Fruit fly (Drosophila melanogaster) whole organism, embryonic: ENCODE measurements around the gene CG8236.

Experiments used
- Aef1 ChIP-seq: fragments of 200-800 bp; sonication (Bioruptor generic); IDR thresholded peaks from 3 replicates; pipeline ENCODE4 v1.3.6; 2022; ENCODE audit warnings: missing biosample characterization, missing genetic modification characterization
- Bteb2 ChIP-seq: fragments of 200-800 bp; sonication (Bioruptor generic); optimal IDR thresholded peaks from 2 replicates; lab custom pipeline; 2016; ENCODE audit warnings: missing biosample characterization, missing genetic modification characterization
- CG10543 ChIP-seq: fragments of 200-800 bp; sonication (Bioruptor generic); optimal IDR thresholded peaks from 3 replicates; lab custom pipeline; 2017; ENCODE audit warnings: missing biosample characterization, mild to moderate bottlenecking, missing genetic modification characterization, moderate library complexity
- CG11093 ChIP-seq: fragments of 200-800 bp; sonication (Bioruptor generic); IDR thresholded peaks from 3 replicates; pipeline ENCODE4 v1.3.6; 2022; ENCODE audit warnings: missing biosample characterization, missing genetic modification characterization
- CG11504 ChIP-seq: fragments of 200-800 bp; sonication (Bioruptor generic); optimal IDR thresholded peaks from 3 replicates; lab custom pipeline; 2019; ENCODE audit warnings: missing biosample characterization, mild to moderate bottlenecking, missing genetic modification characterization, moderate library complexity
- CG11560 ChIP-seq: fragments of 200-800 bp; sonication (Bioruptor generic); IDR thresholded peaks from 3 replicates; pipeline ENCODE4 v1.3.6; 2022; ENCODE audit warnings: missing biosample characterization, missing genetic modification characterization
- CG15011 ChIP-seq: fragments of 200-800 bp; sonication (Bioruptor generic); optimal IDR thresholded peaks from 3 replicates; lab custom pipeline; 2018; ENCODE audit warnings: missing biosample characterization, mild to moderate bottlenecking, missing genetic modification characterization
- CG15479 ChIP-seq: fragments of 200-800 bp; sonication (Bioruptor generic); optimal IDR thresholded peaks from 3 replicates; lab custom pipeline; 2019; ENCODE audit warnings: missing biosample characterization, mild to moderate bottlenecking, missing genetic modification characterization, moderate library complexity
- CG15514 ChIP-seq: fragments of 200-800 bp; sonication (Bioruptor generic); optimal IDR thresholded peaks from 3 replicates; lab custom pipeline; 2017; ENCODE audit warnings: missing biosample characterization, missing genetic modification characterization, mild to moderate bottlenecking, moderate library complexity, missing genetic modification reagents
- CG17361 ChIP-seq: fragments of 200-800 bp; sonication (Bioruptor generic); IDR thresholded peaks from 3 replicates; pipeline ENCODE4 v1.3.6; 2022; ENCODE audit warnings: missing biosample characterization, missing genetic modification characterization
- CG17802 ChIP-seq: fragments of 200-800 bp; sonication (Bioruptor generic); optimal IDR thresholded peaks from 2 replicates; lab custom pipeline; 2018; ENCODE audit warnings: missing biosample characterization, mild to moderate bottlenecking, missing genetic modification characterization, moderate library complexity
- CG2129 ChIP-seq: fragments of 200-800 bp; sonication (Bioruptor generic); IDR thresholded peaks from 2 replicates; pipeline ENCODE4 v1.3.6; 2022; ENCODE audit warnings: missing biosample characterization, missing genetic modification characterization; ENCODE audit not compliant: partially characterized antibody
- CG30431 ChIP-seq: fragments of 200-800 bp; sonication (Bioruptor generic); optimal IDR thresholded peaks from 2 replicates; lab custom pipeline; 2017; ENCODE audit warnings: missing biosample characterization, missing genetic modification characterization
- CG33213 ChIP-seq: fragments of 200-800 bp; sonication (Bioruptor generic); optimal IDR thresholded peaks from 3 replicates; lab custom pipeline; 2016; ENCODE audit warnings: missing biosample characterization, missing genetic modification characterization
- CG3407 ChIP-seq: fragments of 200-800 bp; sonication (Bioruptor generic); optimal IDR thresholded peaks from 2 replicates; lab custom pipeline; 2018; ENCODE audit warnings: missing biosample characterization, mild to moderate bottlenecking, missing genetic modification characterization
- CG34422 ChIP-seq: fragments of 200-800 bp; sonication (Bioruptor generic); IDR thresholded peaks from 3 replicates; pipeline ENCODE4 v1.3.6; 2022; ENCODE audit warnings: missing biosample characterization, missing genetic modification characterization
- CG3995 ChIP-seq: fragments of 200-800 bp; sonication (Bioruptor generic); optimal IDR thresholded peaks from 3 replicates; lab custom pipeline; 2016; ENCODE audit warnings: missing biosample characterization, missing genetic modification characterization
- CG6689 ChIP-seq: fragments of 200-800 bp; sonication (Bioruptor generic); IDR thresholded peaks from 2 replicates; pipeline ENCODE4 v1.3.6; 2022; ENCODE audit warnings: missing biosample characterization, missing genetic modification characterization
- CG7928 ChIP-seq: fragments of 200-800 bp; sonication (Bioruptor generic); optimal IDR thresholded peaks from 2 replicates; lab custom pipeline; 2017; ENCODE audit warnings: missing biosample characterization, mild to moderate bottlenecking, missing genetic modification characterization
- CG8765 ChIP-seq: fragments of 200-800 bp; sonication (Bioruptor generic); IDR thresholded peaks from 2 replicates; pipeline ENCODE4 v1.3.6; 2022; ENCODE audit warnings: missing biosample characterization, missing genetic modification characterization
- CTCF ChIP-seq: fragments of 200-800 bp; sonication (Bioruptor generic); optimal IDR thresholded peaks from 2 replicates; lab custom pipeline; 2017; ENCODE audit warnings: missing biosample characterization, mild to moderate bottlenecking, missing genetic modification characterization, moderate library complexity
- Ets65A ChIP-seq: fragments of 200-800 bp; sonication (Bioruptor generic); peaks from one replicate; lab custom pipeline; 2016; ENCODE audit warnings: missing biosample characterization, missing genetic modification characterization
- Fer2 ChIP-seq: fragments of 200-800 bp; sonication (Bioruptor generic); optimal IDR thresholded peaks from 2 replicates; lab custom pipeline; 2018; ENCODE audit warnings: missing biosample characterization, mild to moderate bottlenecking, missing genetic modification characterization, moderate library complexity
- H15 ChIP-seq: fragments of 200-800 bp; sonication (Bioruptor generic); IDR thresholded peaks from 3 replicates; pipeline ENCODE4 v1.3.6; 2022; ENCODE audit warnings: missing biosample characterization, missing genetic modification characterization
- HLH3B ChIP-seq: fragments of 200-800 bp; sonication (Bioruptor generic); IDR thresholded peaks from 2 replicates; pipeline ENCODE4 v1.3.6; 2022; ENCODE audit warnings: missing biosample characterization, missing genetic modification characterization
- Mes4 ChIP-seq: fragments of 200-800 bp; sonication (Bioruptor generic); optimal IDR thresholded peaks from 2 replicates; lab custom pipeline; 2016; ENCODE audit warnings: missing biosample characterization, missing genetic modification characterization
- NK7.1 ChIP-seq: fragments of 200-800 bp; sonication (Bioruptor generic); optimal IDR thresholded peaks from 3 replicates; lab custom pipeline; 2016; ENCODE audit warnings: missing biosample characterization, missing genetic modification characterization
- Oli ChIP-seq: fragments of 200-800 bp; sonication (Bioruptor generic); optimal IDR thresholded peaks from 2 replicates; lab custom pipeline; 2018; ENCODE audit warnings: missing biosample characterization, mild to moderate bottlenecking, missing genetic modification characterization, moderate library complexity
- Sox102F ChIP-seq: fragments of 200-800 bp; sonication (Bioruptor generic); optimal IDR thresholded peaks from 2 replicates; lab custom pipeline; 2018; ENCODE audit warnings: missing biosample characterization, mild to moderate bottlenecking, missing genetic modification characterization, moderate library complexity
- ara ChIP-seq: fragments of 200-800 bp; sonication (Bioruptor generic); IDR thresholded peaks from 2 replicates; pipeline ENCODE4 v1.3.6; 2022; ENCODE audit warnings: missing biosample characterization, missing genetic modification characterization
- btn ChIP-seq: fragments of 200-800 bp; sonication (Bioruptor generic); optimal IDR thresholded peaks from 2 replicates; lab custom pipeline; 2016; ENCODE audit warnings: missing biosample characterization, missing genetic modification characterization
- caup ChIP-seq: fragments of 200-800 bp; sonication (Bioruptor generic); optimal IDR thresholded peaks from 3 replicates; lab custom pipeline; 2017; ENCODE audit warnings: missing biosample characterization, mild to moderate bottlenecking, missing genetic modification characterization, moderate library complexity; ENCODE audit not compliant: severe bottlenecking
- chn ChIP-seq: fragments of 200-800 bp; sonication (Bioruptor generic); optimal IDR thresholded peaks from 2 replicates; lab custom pipeline; 2016; ENCODE audit warnings: missing biosample characterization, missing genetic modification characterization
- fd64A ChIP-seq: fragments of 200-800 bp; sonication (Bioruptor generic); optimal IDR thresholded peaks from 3 replicates; lab custom pipeline; 2018; ENCODE audit warnings: missing biosample characterization, mild to moderate bottlenecking, missing genetic modification characterization
- ftz-f1 ChIP-seq: fragments of 200-800 bp; sonication (Bioruptor generic); optimal IDR thresholded peaks from 2 replicates; lab custom pipeline; 2016; ENCODE audit warnings: missing biosample characterization, missing genetic modification characterization
- gsb ChIP-seq: fragments of 200-800 bp; sonication (Bioruptor generic); IDR thresholded peaks from 2 replicates; pipeline ENCODE4 v1.3.6; 2022; ENCODE audit warnings: missing biosample characterization, missing genetic modification characterization
- gt ChIP-seq: fragments of 200-800 bp; sonication (Bioruptor generic); IDR thresholded peaks from 2 replicates; pipeline ENCODE4 v1.3.6; 2022; ENCODE audit warnings: missing biosample characterization, missing genetic modification characterization
- hb ChIP-seq: fragments of 200-800 bp; sonication (Bioruptor generic); IDR thresholded peaks from 3 replicates; pipeline ENCODE4 v1.3.6; 2022; ENCODE audit warnings: missing biosample characterization, missing genetic modification characterization; ENCODE audit not compliant: partially characterized antibody
- hbn ChIP-seq: fragments of 200-800 bp; sonication (Bioruptor generic); IDR thresholded peaks from 2 replicates; pipeline ENCODE4 v1.3.6; 2022; ENCODE audit warnings: missing biosample characterization, missing genetic modification characterization; ENCODE audit not compliant: partially characterized antibody
- jumu ChIP-seq: fragments of 200-800 bp; sonication (Bioruptor generic); optimal IDR thresholded peaks from 3 replicates; lab custom pipeline; 2016; ENCODE audit warnings: missing biosample characterization, missing genetic modification characterization
- mld ChIP-seq: fragments of 200-800 bp; sonication (Bioruptor generic); IDR thresholded peaks from 3 replicates; pipeline ENCODE4 v1.3.6; 2022; ENCODE audit warnings: missing biosample characterization, missing genetic modification characterization; ENCODE audit not compliant: partially characterized antibody
- nau ChIP-seq: fragments of 200-800 bp; sonication (Bioruptor generic); optimal IDR thresholded peaks from 3 replicates; lab custom pipeline; 2017; ENCODE audit warnings: missing biosample characterization, mild to moderate bottlenecking, missing genetic modification characterization, missing genetic modification reagents
- nmo ChIP-seq: fragments of 200-800 bp; sonication (Bioruptor generic); optimal IDR thresholded peaks from 2 replicates; lab custom pipeline; 2018; ENCODE audit warnings: missing biosample characterization, mild to moderate bottlenecking, missing genetic modification characterization, moderate library complexity
- oc ChIP-seq: fragments of 200-800 bp; sonication (Bioruptor generic); optimal IDR thresholded peaks from 2 replicates; lab custom pipeline; 2018; ENCODE audit warnings: missing biosample characterization, mild to moderate bottlenecking, missing genetic modification characterization, moderate library complexity
- peb ChIP-seq: fragments of 200-800 bp; sonication (Bioruptor generic); IDR thresholded peaks from 2 replicates; pipeline ENCODE4 v1.3.6; 2022; ENCODE audit warnings: missing biosample characterization, missing genetic modification characterization
- pnt ChIP-seq: fragments of 200-800 bp; sonication (Bioruptor generic); optimal IDR thresholded peaks from 3 replicates; lab custom pipeline; 2016; ENCODE audit warnings: missing biosample characterization, missing genetic modification characterization
- salm ChIP-seq: fragments of 200-800 bp; sonication (Bioruptor generic); optimal IDR thresholded peaks from 2 replicates; lab custom pipeline; 2018; ENCODE audit warnings: missing biosample characterization, mild to moderate bottlenecking, missing genetic modification characterization
- slp2 ChIP-seq: fragments of 200-800 bp; sonication (Bioruptor generic); optimal IDR thresholded peaks from 2 replicates; lab custom pipeline; 2016; ENCODE audit warnings: missing biosample characterization, missing genetic modification characterization
- twi ChIP-seq: fragments of 200-800 bp; optimal IDR thresholded peaks from 2 replicates; lab custom pipeline; 2019; ENCODE audit warnings: missing biosample characterization, mild to moderate bottlenecking, missing genetic modification characterization, moderate library complexity
- vnd ChIP-seq: fragments of 200-800 bp; sonication (Bioruptor generic); IDR thresholded peaks from 3 replicates; pipeline ENCODE4 v1.3.6; 2022; ENCODE audit warnings: missing biosample characterization, missing genetic modification characterization; ENCODE audit not compliant: partially characterized antibody
- z ChIP-seq: fragments of 200-800 bp; sonication (Bioruptor generic); IDR thresholded peaks from 3 replicates; pipeline ENCODE4 v1.3.6; 2022; ENCODE audit warnings: missing biosample characterization, missing genetic modification characterization
- zf30C ChIP-seq: fragments of 200-800 bp; sonication (Bioruptor generic); optimal IDR thresholded peaks from 3 replicates; lab custom pipeline; 2018; ENCODE audit warnings: missing biosample characterization, mild to moderate bottlenecking, missing genetic modification characterization

Gene CG8236

DNA sequence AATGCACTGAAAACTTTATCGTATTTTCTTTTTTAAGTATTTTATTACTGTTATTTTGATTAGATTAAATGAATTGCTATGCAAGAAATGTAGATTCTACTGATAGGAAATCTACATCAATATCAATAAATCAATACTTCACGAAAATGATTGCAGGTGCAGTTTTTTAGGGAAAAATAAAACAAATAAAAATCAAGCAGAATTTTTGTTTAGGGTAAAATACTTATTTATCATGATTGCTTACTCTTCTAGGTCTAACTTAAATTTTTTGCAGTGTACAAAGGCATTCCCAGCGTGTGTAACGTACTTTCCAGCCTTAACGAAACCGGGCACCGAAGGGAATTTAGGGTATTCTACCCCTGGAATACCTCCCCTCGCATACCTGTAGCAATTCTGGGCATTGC is 39.3 kb downstream of the CG8236 start (continued):
- TF ChIP-seq fd64A (GFP tag; lab: Kevin White, UChicago) (no peak), CG3995 (no peak), caup (GFP tag; lab: Kevin White, UChicago) (no peak), CG15514 (GFP tag; lab: Kevin White, UChicago) (no peak), CG15479 (GFP tag; lab: Kevin White, UChicago) (peak; percentile 81), HLH3B (peak; percentile 28; the same call in 1 of the 2 replicates), CG6689 (peak; percentile 76), Oli (tag; lab: Kevin White, UChicago) (peak; percentile 73), chn (GFP tag; lab: Kevin White, UChicago) (no peak), peb (peak; percentile 47; the same call in 1 of the 2 replicates), CG11504 (tag; lab: Kevin White, UChicago) (peak; percentile 76), oc (tag; lab: Kevin White, UChicago) (peak; percentile 27), CG2129 (GFP tag; lab: Robert Waterston, UW) (no peak), NK7.1 (GFP tag; lab: Kevin White, UChicago) (peak; percentile 46), gt (GFP tag; lab: Robert Waterston, UW) (no peak), nmo (peak; percentile 87), gsb (GFP tag; lab: Robert Waterston, UW) (no peak), ara (GFP tag; lab: Robert Waterston, UW) (peak; percentile 57), mld (GFP tag; lab: Robert Waterston, UW) (no peak), Fer2 (no peak), nau (GFP tag; lab: Kevin White, UChicago) (peak; percentile 2), slp2 (GFP tag; lab: Kevin White, UChicago) (peak; percentile 61), Mes4 (GFP tag; lab: Kevin White, UChicago) (peak; percentile 49), CG8765 (GFP tag; lab: Robert Waterston, UW) (peak; percentile 75), jumu (GFP tag; lab: Kevin White, UChicago) (no peak), H15 (no peak), Bteb2 (peak; percentile 33), twi (tag; lab: Kevin White, UChicago) (peak; percentile 76), pnt (GFP tag; lab: Kevin White, UChicago) (peak; percentile 57), CG7928 (GFP tag; lab: Kevin White, UChicago) (peak; percentile 11), salm (tag; lab: Kevin White, UChicago) (peak; percentile 59), vnd (GFP tag; lab: Robert Waterston, UW) (no peak), CG3407 (peak; percentile 67), ftz-f1 (GFP tag; lab: Kevin White, UChicago) (no peak), CG11093 (GFP tag; lab: Robert Waterston, UW) (0 out of 3 replicates have a peak, but pooled peaks have one; percentile 23), CTCF (GFP tag; lab: Kevin White, UChicago) (no peak), CG10543 (no peak), hbn (GFP tag; lab: Robert Waterston, UW) (no peak), z (no peak), btn (GFP tag; lab: Kevin White, UChicago) (peak; percentile 8), CG17361 (GFP tag; lab: Robert Waterston, UW) (peak; percentile 90), CG11560 (tag; lab: Robert Waterston, UW) (no peak), CG33213 (peak; percentile 40), zf30C (GFP tag; lab: Kevin White, UChicago) (peak; percentile 100), Aef1 (GFP tag; lab: Robert Waterston, UW) (no peak), hb (no peak), CG34422 (GFP tag; lab: Robert Waterston, UW) (peak; percentile 62; the same call in 1 of the 3 replicates), CG17802 (tag; lab: Kevin White, UChicago) (no peak), Ets65A (GFP tag; lab: Kevin White, UChicago) (no peak), CG30431 (GFP tag; lab: Kevin White, UChicago) (peak; percentile 71), Sox102F (GFP tag; lab: Kevin White, UChicago) (peak; percentile 54), CG15011 (no peak)
